Fruit fly (Drosophila melanogaster) whole organism, wandering third instar larva: ENCODE data around the gene CG43796.
A peak's percentile ranks its signal among the peaks of the same experiment; 100 is the strongest.

Experiments used
- Abd-B ChIP-seq: fragments of >200 bp; optimal IDR thresholded peaks from 2 replicates; lab custom pipeline; 2017; ENCODE audit warnings: missing biosample characterization, missing genetic modification characterization
- CG9705 ChIP-seq: fragments of 200-800 bp; sonication (Bioruptor generic); optimal IDR thresholded peaks from 2 replicates; lab custom pipeline; 2018; ENCODE audit warnings: missing biosample characterization, mild to moderate bottlenecking, missing genetic modification characterization
- HLH106 ChIP-seq: fragments of 200-800 bp; optimal IDR thresholded peaks from 3 replicates; lab custom pipeline; 2019; ENCODE audit warnings: missing biosample characterization, mild to moderate bottlenecking, missing genetic modification characterization, moderate library complexity
- Hr78 ChIP-seq: fragments of >200 bp; optimal IDR thresholded peaks from 2 replicates; lab custom pipeline; 2017; ENCODE audit warnings: missing biosample characterization, missing genetic modification characterization
- N ChIP-seq: fragments of >200 bp; optimal IDR thresholded peaks from 2 replicates; lab custom pipeline; 2018; ENCODE audit warnings: missing biosample characterization, missing external identifiers, missing genetic modification characterization
- brk ChIP-seq: fragments of 200-800 bp; sonication (Bioruptor generic); optimal IDR thresholded peaks from 2 replicates; lab custom pipeline; 2016; ENCODE audit warnings: missing biosample characterization, mild to moderate bottlenecking, missing genetic modification characterization
- dl ChIP-seq, 2 experiments: fragments of 175-275, 200-275 bp in 1 of 2; fragments of 200-275 bp in 1 of 2; sonication (Bioruptor generic); optimal IDR thresholded peaks; lab custom pipeline; 2018; ENCODE audit warnings: mild to moderate bottlenecking in 2 of 2, missing biosample characterization in 2 of 2, missing genetic modification characterization in 2 of 2, moderate library complexity in 2 of 2; ENCODE audit not compliant: partially characterized antibody in 2 of 2, insufficient read depth in 1 of 2
- foxo ChIP-seq, 2 experiments: fragments of 200-800 bp; sonication (Bioruptor generic); optimal IDR thresholded peaks; 2 replicates in 1 of 2; 3 replicates in 1 of 2; lab custom pipeline; 2016 to 2017; ENCODE audit warnings: missing biosample characterization in 2 of 2, missing genetic modification characterization in 2 of 2
- pan ChIP-seq: fragments of >200 bp; optimal IDR thresholded peaks from 2 replicates; lab custom pipeline; 2017
- psq ChIP-seq: fragments of 200-800 bp; sonication (Bioruptor generic); optimal IDR thresholded peaks from 3 replicates; lab custom pipeline; 2017; ENCODE audit warnings: missing biosample characterization, mild to moderate bottlenecking, missing genetic modification characterization, moderate library complexity
- sv ChIP-seq: fragments of 200-800 bp; sonication (Bioruptor generic); optimal IDR thresholded peaks from 3 replicates; lab custom pipeline; 2016; ENCODE audit warnings: missing biosample characterization, missing genetic modification characterization
- woc ChIP-seq: sonication (Bioruptor generic); optimal IDR thresholded peaks from 2 replicates; lab custom pipeline; 2016; ENCODE audit warnings: missing biosample characterization, mild to moderate bottlenecking, missing genetic modification characterization

Gene CG43796

dm6 chr2L:8528951-8529430 lies 46.8 kb downstream of the CG43796 start, which contains the start of gene CG17834 (continued):
- TF ChIP-seq dl (GFP tag; optimal IDR thresholded peaks at IDR 0.05; lab: Kevin White, UChicago; ENCODE audit: insufficient read depth in 1 of 2, partially characterized antibody in 2 of 2) = no peak
- no peak for TF ChIP-seq woc (GFP tag; lab: Kevin White, UChicago)
- TF ChIP-seq foxo (GFP tag; optimal IDR thresholded peaks at IDR 0.05; lab: Kevin White, UChicago) = peak in 1 of 2 experiments; percentile 16
- no peak for TF ChIP-seq sv (GFP tag; lab: Kevin White, UChicago)
- TF ChIP-seq HLH106 (tag; lab: Kevin White, UChicago) = peak; percentile 20
- TF ChIP-seq psq (GFP tag; lab: Kevin White, UChicago) = no peak

- TF ChIP-seq CG9705 (GFP tag; lab: Kevin White, UChicago) = no peak
- TF ChIP-seq brk (GFP tag; lab: Kevin White, UChicago) = no peak
- TF ChIP-seq Abd-B (GFP tag; lab: Kevin White, UChicago) = no peak
- TF ChIP-seq Hr78 (GFP tag; lab: Kevin White, UChicago) = no peak
- TF ChIP-seq pan (lab: Kevin White, UChicago) = no peak
- TF ChIP-seq N (GFP tag; lab: Kevin White, UChicago) = no peak
- TF ChIP-seq, all 38 proteins: peak for 0
Measured at dm6 chr2L:8530189-8530588, 48.0 kb downstream of the CG43796 start.
